Worm (Caenorhabditis elegans) whole organism, midembryonic: ENCODE results near the gene toca-2.
A peak's percentile ranks its signal among the peaks of the same experiment; 100 is the strongest.

ENCODE experiments used
- T22C8.4 ChIP-seq: fragments of 200-800 bp; sonication (Bioruptor generic); IDR thresholded peaks from 2 replicates; pipeline ENCODE4 v1.3.6; 2022; ENCODE audit warnings: missing genetic modification characterization, missing compliant biosample characterization
- cog-1 ChIP-seq: sonication (generic microtip); optimal IDR thresholded peaks from 2 replicates; lab custom pipeline; 2016; ENCODE audit warnings: missing genetic modification characterization, missing compliant biosample characterization
- flt-1 ChIP-seq: fragments of 200-800 bp; sonication (Bioruptor generic); IDR thresholded peaks from 2 replicates; pipeline ENCODE4 v1.3.6; 2022; ENCODE audit warnings: missing genetic modification characterization, missing compliant biosample characterization
- klf-2 ChIP-seq: fragments of 200-800 bp; sonication (Bioruptor generic); conservative IDR thresholded peaks from 2 replicates; pipeline ENCODE4 v1.3.6; 2022; ENCODE audit warnings: missing genetic modification reagents, missing genetic modification characterization, missing compliant biosample characterization
- med-1 ChIP-seq: sonication (generic microtip); optimal IDR thresholded peaks from 2 replicates; lab custom pipeline; 2017; ENCODE audit warnings: missing genetic modification characterization, mild to moderate bottlenecking, missing compliant biosample characterization, antibody characterized with exemption, missing genetic modification reagents; ENCODE audit not compliant: insufficient read depth
- ref-1 ChIP-seq: fragments of 200-800 bp; sonication (Bioruptor generic); conservative IDR thresholded peaks from 2 replicates; pipeline ENCODE4 v1.3.6; 2022; ENCODE audit warnings: missing genetic modification reagents, missing genetic modification characterization, missing compliant biosample characterization
- tab-1 ChIP-seq: fragments of 200-800 bp; sonication (Bioruptor generic); IDR thresholded peaks from 2 replicates; pipeline ENCODE4 v1.3.6; 2022; ENCODE audit warnings: missing genetic modification characterization, missing compliant biosample characterization
- ztf-23 ChIP-seq: fragments of 200-800 bp; sonication (Bioruptor generic); IDR thresholded peaks from 2 replicates; pipeline ENCODE4 v1.3.6; 2022; ENCODE audit warnings: missing genetic modification reagents, missing genetic modification characterization, missing compliant biosample characterization
- ztf-29 ChIP-seq: fragments of 200-800 bp; sonication (Bioruptor generic); IDR thresholded peaks from 2 replicates; pipeline ENCODE4 v1.3.6; 2022; ENCODE audit warnings: missing genetic modification reagents, missing genetic modification characterization, missing compliant biosample characterization

toca-2 gene

ce11 chrIII:13718403-13718969, 37.2 kb upstream of the toca-2 start:
- TF ChIP-seq tab-1 (GFP tag; lab: Robert Waterston, UW) (no peak), ztf-29 (GFP tag; lab: Robert Waterston, UW) (no peak), T22C8.4 (GFP tag; lab: Robert Waterston, UW) (no peak), klf-2 (no peak), med-1 (GFP tag; lab: Kevin White, UChicago) (no peak)

ce11 chrIII:13719247-13719758, 36.4 kb upstream of the toca-2 start:
- TF ChIP-seq ztf-23 (GFP tag; lab: Robert Waterston, UW) (no peak), T22C8.4 (GFP tag; lab: Robert Waterston, UW) (no peak), ztf-29 (GFP tag; lab: Robert Waterston, UW) (no peak), cog-1 (tag; lab: Kevin White, UChicago) (no peak), tab-1 (GFP tag; lab: Robert Waterston, UW) (no peak), klf-2 (no peak), flt-1 (GFP tag; lab: Robert Waterston, UW) (no peak), med-1 (GFP tag; lab: Kevin White, UChicago) (no peak)

- TF ChIP-seq med-1 (GFP tag; lab: Kevin White, UChicago), result no peak
- peak; percentile 55; the same call in 1 of the 2 replicates for TF ChIP-seq flt-1 (GFP tag; lab: Robert Waterston, UW)
- TF ChIP-seq ztf-29 (GFP tag; lab: Robert Waterston, UW), result no peak
- TF ChIP-seq cog-1 (tag; lab: Kevin White, UChicago), result peak; percentile 4
- peak; percentile 59; the same call in 1 of the 2 replicates for TF ChIP-seq tab-1 (GFP tag; lab: Robert Waterston, UW)
- no peak for TF ChIP-seq ztf-23 (GFP tag; lab: Robert Waterston, UW)
- TF ChIP-seq klf-2, result no peak
- no peak for TF ChIP-seq ref-1 (GFP tag; lab: Robert Waterston, UW)
- TF ChIP-seq T22C8.4 (GFP tag; lab: Robert Waterston, UW), result no peak
These were observed 35.4 kb upstream of the toca-2 start for ce11 chrIII:13720190-13720741.

ce11 chrIII:13721066-13721465, 34.6 kb upstream of the toca-2 start:
- TF ChIP-seq cog-1 (tag; lab: Kevin White, UChicago) (peak; percentile 22), ztf-29 (GFP tag; lab: Robert Waterston, UW) (no peak), flt-1 (GFP tag; lab: Robert Waterston, UW) (peak; percentile 80), klf-2 (no peak; the same call in 1 of the 2 replicates), tab-1 (GFP tag; lab: Robert Waterston, UW) (peak; percentile 73; the same call in 1 of the 2 replicates), ztf-23 (GFP tag; lab: Robert Waterston, UW) (peak; percentile 48; the same call in 1 of the 2 replicates), T22C8.4 (GFP tag; lab: Robert Waterston, UW) (no peak), med-1 (GFP tag; lab: Kevin White, UChicago) (no peak), ref-1 (GFP tag; lab: Robert Waterston, UW) (no peak)

- TF ChIP-seq ztf-23 (GFP tag; lab: Robert Waterston, UW) (no peak), klf-2 (no peak), flt-1 (GFP tag; lab: Robert Waterston, UW) (no peak), ref-1 (GFP tag; lab: Robert Waterston, UW) (no peak), ztf-29 (GFP tag; lab: Robert Waterston, UW) (no peak), T22C8.4 (GFP tag; lab: Robert Waterston, UW) (no peak), cog-1 (tag; lab: Kevin White, UChicago) (no peak), tab-1 (GFP tag; lab: Robert Waterston, UW) (no peak), med-1 (GFP tag; lab: Kevin White, UChicago) (no peak)
These were observed 33.8 kb upstream of the toca-2 start for ce11 chrIII:13721944-13722343.

- TF ChIP-seq flt-1 (GFP tag; lab: Robert Waterston, UW), result 0 out of 2 replicates have a peak, but pooled peaks have one; percentile 23
- TF ChIP-seq T22C8.4 (GFP tag; lab: Robert Waterston, UW), result 0 out of 2 replicates have a peak, but pooled peaks have one; percentile 40
- no peak for TF ChIP-seq med-1 (GFP tag; lab: Kevin White, UChicago)
These were observed 33.1 kb upstream of the toca-2 start for ce11 chrIII:13722387-13723122.

ce11 chrIII:13724018-13724892, 31.4 kb upstream of the toca-2 start:
- TF ChIP-seq med-1 (GFP tag; lab: Kevin White, UChicago), result no peak
- no peak for TF ChIP-seq ztf-23 (GFP tag; lab: Robert Waterston, UW)

ce11 chrIII:13729760-13730159, 25.9 kb upstream of the toca-2 start:
- no peak for TF ChIP-seq ref-1 (GFP tag; lab: Robert Waterston, UW)
- TF ChIP-seq T22C8.4 (GFP tag; lab: Robert Waterston, UW), result no peak
- no peak for TF ChIP-seq ztf-29 (GFP tag; lab: Robert Waterston, UW)
- TF ChIP-seq flt-1 (GFP tag; lab: Robert Waterston, UW), result no peak
- TF ChIP-seq ztf-23 (GFP tag; lab: Robert Waterston, UW), result no peak
- no peak for TF ChIP-seq klf-2
- TF ChIP-seq med-1 (GFP tag; lab: Kevin White, UChicago), result no peak
- no peak for TF ChIP-seq tab-1 (GFP tag; lab: Robert Waterston, UW)
